Fruit fly (Drosophila melanogaster) whole organism: Measurements from ENCODE around the gene Top1.

Experiments
- CG8478 ChIP-seq: fragments of >200 bp; optimal IDR thresholded peaks from 2 replicates; lab custom pipeline; 2018; ENCODE audit warnings: inconsistent platforms
- Dll ChIP-seq: fragments of >200 bp; optimal IDR thresholded peaks from 2 replicates; lab custom pipeline; 2017
- EcR ChIP-seq, 2 experiments: fragments of >200 bp; optimal IDR thresholded peaks; 2 replicates each; lab custom pipeline; 2017; ENCODE audit warnings: missing biosample characterization in 2 of 2, missing genetic modification characterization in 2 of 2, missing genetic modification reagents in 2 of 2
- pan ChIP-seq: fragments of >200 bp; optimal IDR thresholded peaks from 2 replicates; lab custom pipeline; 2017
- psq ChIP-seq: fragments of >200 bp; optimal IDR thresholded peaks from 2 replicates; lab custom pipeline; 2017
- usp ChIP-seq: fragments of >200 bp; optimal IDR thresholded peaks from 2 replicates; lab custom pipeline; 2017; ENCODE audit warnings: missing biosample characterization, missing genetic modification characterization, mixed read lengths

Gene Top1

dm6 chrX:15319290-15319689 lies at the start of gene Top1:
Gene Top1 (plus strand): TSS chrX:15319479.
- TF ChIP-seq pan (lab: Kevin White, UChicago) (no peak), CG8478 (no peak), EcR (GFP tag; optimal IDR thresholded peaks at IDR 0.05; lab: Kevin White, UChicago) (no peak), Dll (lab: Kevin White, UChicago) (no peak), usp (GFP tag; lab: Kevin White, UChicago) (no peak), psq (lab: Kevin White, UChicago) (no peak)

- TF ChIP-seq psq (lab: Kevin White, UChicago) (no peak), pan (lab: Kevin White, UChicago) (no peak), usp (GFP tag; lab: Kevin White, UChicago) (no peak), CG8478 (no peak), EcR (GFP tag; optimal IDR thresholded peaks at IDR 0.05; lab: Kevin White, UChicago) (no peak), Dll (lab: Kevin White, UChicago) (no peak)
Observed at dm6 chrX:15272305-15272704, 47.0 kb upstream of the Top1 start, which contains the start of gene CG9106. Gene CG9106 (minus strand): TSS chrX:15272405.

- TF ChIP-seq Dll (lab: Kevin White, UChicago) = no peak
- TF ChIP-seq psq (lab: Kevin White, UChicago) = no peak
- no peak for TF ChIP-seq usp (GFP tag; lab: Kevin White, UChicago)
- no peak for TF ChIP-seq EcR (GFP tag; optimal IDR thresholded peaks at IDR 0.05; lab: Kevin White, UChicago)
- TF ChIP-seq CG8478 = no peak
Observed at dm6 chrX:15292794-15293193, 26.5 kb upstream of the Top1 start, which contains the start of gene CG5877. Gene CG5877 (plus strand): TSS chrX:15293031.

dm6 chrX:15296969-15297816 lies 22.1 kb upstream of the Top1 start, which contains the start of gene gce:
Gene gce (plus strand): TSS chrX:15297766.
- TF ChIP-seq pan (lab: Kevin White, UChicago) (no peak), psq (lab: Kevin White, UChicago) (no peak)

dm6 chrX:15297963-15298297 lies 21.3 kb upstream of the Top1 start:
- TF ChIP-seq psq (lab: Kevin White, UChicago) (no peak), pan (lab: Kevin White, UChicago) (no peak), EcR (GFP tag; optimal IDR thresholded peaks at IDR 0.05; lab: Kevin White, UChicago) (no peak), CG8478 (no peak), usp (GFP tag; lab: Kevin White, UChicago) (no peak)

- no peak for TF ChIP-seq usp (GFP tag; lab: Kevin White, UChicago)
- peak; percentile 77 for TF ChIP-seq Dll (lab: Kevin White, UChicago)
Observed at dm6 chrX:15298298-15299069, 20.8 kb upstream of the Top1 start.

dm6 chrX:15299927-15300740 lies 19.1 kb upstream of the Top1 start:
- TF ChIP-seq EcR (GFP tag; optimal IDR thresholded peaks at IDR 0.05; lab: Kevin White, UChicago) (no peak), psq (lab: Kevin White, UChicago) (no peak), pan (lab: Kevin White, UChicago) (no peak), Dll (lab: Kevin White, UChicago) (no peak), usp (GFP tag; lab: Kevin White, UChicago) (no peak), CG8478 (no peak)

dm6 chrX:15301175-15301574 lies 18.1 kb upstream of the Top1 start:
- TF ChIP-seq EcR (GFP tag; optimal IDR thresholded peaks at IDR 0.05; lab: Kevin White, UChicago) = no peak
- no peak for TF ChIP-seq psq (lab: Kevin White, UChicago)
- TF ChIP-seq pan (lab: Kevin White, UChicago) = no peak
- TF ChIP-seq usp (GFP tag; lab: Kevin White, UChicago) = no peak
- no peak for TF ChIP-seq Dll (lab: Kevin White, UChicago)
- TF ChIP-seq CG8478 = no peak

- TF ChIP-seq usp (GFP tag; lab: Kevin White, UChicago) (no peak), pan (lab: Kevin White, UChicago) (no peak), CG8478 (no peak), EcR (GFP tag; optimal IDR thresholded peaks at IDR 0.05; lab: Kevin White, UChicago) (no peak), Dll (lab: Kevin White, UChicago) (no peak), psq (lab: Kevin White, UChicago) (no peak)
Observed at dm6 chrX:15303176-15304115, 15.8 kb upstream of the Top1 start.

dm6 chrX:15304211-15304610 lies 15.1 kb upstream of the Top1 start:
- TF ChIP-seq pan (lab: Kevin White, UChicago) (no peak), CG8478 (no peak), EcR (GFP tag; optimal IDR thresholded peaks at IDR 0.05; lab: Kevin White, UChicago) (no peak), psq (lab: Kevin White, UChicago) (no peak), Dll (lab: Kevin White, UChicago) (no peak), usp (GFP tag; lab: Kevin White, UChicago) (no peak)
